Worm (Caenorhabditis elegans) whole organism, young adult: ENCODE measurements around the gene idpp-13.

Experiments
- F49E8.2 ChIP-seq: sonication (generic microtip); optimal IDR thresholded peaks from 3 replicates; lab custom pipeline; 2017; ENCODE audit warnings: missing genetic modification characterization, mild to moderate bottlenecking, missing compliant biosample characterization, antibody characterized with exemption, moderate library complexity; ENCODE audit not compliant: insufficient read depth
- F55B11.4 ChIP-seq: sonication (generic microtip); optimal IDR thresholded peaks from 2 replicates; lab custom pipeline; 2016; ENCODE audit warnings: missing compliant biosample characterization, missing genetic modification characterization, borderline replicate concordance; ENCODE audit not compliant: insufficient read depth
- K12H6.12 ChIP-seq: fragments of 200-800 bp; sonication (Bioruptor generic); optimal IDR thresholded peaks from 2 replicates; lab custom pipeline; 2018; ENCODE audit warnings: mild to moderate bottlenecking, missing genetic modification characterization, missing compliant biosample characterization
- akir-1 ChIP-seq: fragments of 200-800 bp; sonication (Bioruptor generic); optimal IDR thresholded peaks from 2 replicates; lab custom pipeline; 2018; ENCODE audit warnings: mild to moderate bottlenecking, missing genetic modification characterization, moderate library complexity, missing compliant biosample characterization
- attf-3 ChIP-seq: fragments of 200-800 bp; sonication (Bioruptor generic); conservative IDR thresholded peaks from 2 replicates; pipeline ENCODE4 v1.3.6; 2022; ENCODE audit warnings: missing genetic modification reagents, missing genetic modification characterization, missing compliant biosample characterization
- pbrm-1 ChIP-seq: fragments of 200-800 bp; sonication (Bioruptor generic); IDR thresholded peaks from 2 replicates; pipeline ENCODE4 v1.3.6; 2022; ENCODE audit warnings: missing genetic modification reagents, missing genetic modification characterization, missing compliant biosample characterization
- snpc-4 ChIP-seq, 5 experiments: fragments of 150-350 bp in 1 of 5; sonication (generic microtip) in 4 of 5; optimal IDR thresholded peaks; 2 replicates each; lab custom pipeline; 2014 to 2018; ENCODE audit warnings: missing genetic modification characterization in 5 of 5, missing biosample characterization in 3 of 5, antibody characterized with exemption in 2 of 5, mild to moderate bottlenecking in 2 of 5, missing compliant biosample characterization in 2 of 5, missing genotype in 2 of 5, moderate library complexity in 2 of 5, missing genetic modification reagents in 1 of 5
- somi-1 ChIP-seq: fragments of 200-800 bp; sonication (Bioruptor generic); optimal IDR thresholded peaks from 2 replicates; lab custom pipeline; 2018; ENCODE audit warnings: mild to moderate bottlenecking, missing genetic modification characterization, missing compliant biosample characterization
- tlf-1 ChIP-seq: fragments of 200-800 bp; sonication (Bioruptor generic); optimal IDR thresholded peaks from 2 replicates; lab custom pipeline; 2018; ENCODE audit warnings: mild to moderate bottlenecking, missing genetic modification characterization, missing compliant biosample characterization
- unc-130 ChIP-seq: sonication (generic microtip); optimal IDR thresholded peaks from 2 replicates; lab custom pipeline; 2016; ENCODE audit warnings: missing genetic modification reagents, missing genetic modification characterization, missing compliant biosample characterization
- zfh-2 ChIP-seq: fragments of 200-800 bp; sonication (Bioruptor generic); conservative IDR thresholded peaks from 2 replicates; pipeline ENCODE4 v1.3.6; 2022; ENCODE audit warnings: missing genetic modification reagents, missing genetic modification characterization, missing compliant biosample characterization

DNA sequence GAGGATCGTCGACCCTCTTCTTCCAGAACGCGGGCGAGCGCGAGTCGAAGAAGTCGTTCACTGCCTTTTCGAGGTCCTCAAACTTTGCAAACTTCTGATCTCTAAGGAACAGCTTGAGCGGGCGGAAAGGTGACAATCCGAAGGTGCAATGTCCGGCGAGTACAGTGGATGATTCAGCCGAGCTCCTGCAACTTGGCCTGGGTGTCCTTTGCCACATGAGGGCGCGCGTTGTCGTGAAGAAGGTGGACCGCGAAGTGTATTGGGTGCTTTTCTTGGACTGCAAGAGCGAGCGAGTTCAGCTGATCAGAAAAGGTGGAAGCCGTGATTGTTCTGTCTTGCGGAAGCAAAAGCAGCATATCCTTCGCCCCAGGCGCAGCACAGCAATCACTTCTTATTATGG, 25.2 kb upstream of the idpp-13 start:
- TF ChIP-seq F55B11.4 (no peak), attf-3 (GFP tag; lab: Robert Waterston, UW) (no peak), somi-1 (no peak), K12H6.12 (no peak), F49E8.2 (tag; lab: Kevin White, UChicago) (no peak), pbrm-1 (GFP tag; lab: Robert Waterston, UW) (no peak), zfh-2 (GFP tag; lab: Robert Waterston, UW) (peak; percentile 64), snpc-4 (GFP tag; optimal IDR thresholded peaks at IDR 0.05; lab: Kevin White, UChicago) (no peak), snpc-4 (tag; optimal IDR thresholded peaks at IDR 0.05; lab: Kevin White, UChicago) (no peak), tlf-1 (GFP tag; lab: Kevin White, UChicago) (no peak), akir-1 (no peak), unc-130 (GFP tag; lab: Kevin White, UChicago) (no peak)
